Fruit fly (Drosophila melanogaster): ENCODE measurements around the gene Pitslre.

Pitslre gene

DNA sequence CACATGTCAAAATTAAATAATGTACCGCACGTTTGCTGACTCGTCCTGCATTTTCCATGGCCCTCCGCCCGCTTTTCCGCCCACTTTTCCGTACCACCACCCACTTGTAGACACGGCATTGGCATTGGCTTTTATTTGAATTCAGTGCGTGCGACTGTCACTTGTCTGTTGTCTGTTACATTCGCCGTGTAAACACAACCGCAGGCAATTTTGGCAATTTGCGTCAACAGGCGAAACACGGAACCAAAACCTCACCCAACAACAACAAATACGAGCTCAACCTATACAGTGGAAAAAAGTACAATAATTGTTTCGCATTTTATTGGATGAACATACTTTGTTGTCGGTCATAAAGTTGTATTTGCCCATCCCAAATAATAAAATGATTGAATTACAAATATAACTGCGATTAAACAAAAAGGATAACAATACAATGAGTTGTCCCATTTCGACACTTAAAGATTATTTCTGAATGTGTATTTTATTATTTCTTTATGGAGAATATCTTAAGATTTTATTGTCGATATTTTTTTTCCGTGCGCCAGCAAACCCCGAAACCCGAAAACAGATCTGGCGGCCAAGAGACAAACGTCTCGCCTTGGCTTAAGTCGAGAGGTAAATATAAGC, 23.9 kb upstream of the Pitslre start (continued):
- TF ChIP-seq CG4617 (GFP tag; optimal IDR thresholded peaks at IDR 0.05; ENCODE audit: borderline replicate concordance) (no peak), CG7357 (GFP tag; IDR thresholded peaks at IDR 0.05) (no peak), Blimp-1 (GFP tag; optimal IDR thresholded peaks at IDR 0.05) (peak; percentile 1), Trl (optimal IDR thresholded peaks at IDR 0.05) (no peak), Trl (GFP tag; optimal IDR thresholded peaks at IDR 0.05) (peak; percentile 21), Rx (GFP tag; IDR thresholded peaks at IDR 0.05) (no peak), Sox102F (GFP tag; optimal IDR thresholded peaks at IDR 0.05) (peak; percentile 38), ham (GFP tag; IDR thresholded peaks at IDR 0.05) (no peak), CG6254 (GFP tag; optimal IDR thresholded peaks at IDR 0.05) (no peak), jigr1 (GFP tag; IDR thresholded peaks at IDR 0.05) (no peak), CG14710 (tag; optimal IDR thresholded peaks at IDR 0.05) (no peak), NC2β (GFP tag; optimal IDR thresholded peaks at IDR 0.05) (no peak), Ets65A (GFP tag) (peak; percentile 89), E2f1 (GFP tag; IDR thresholded peaks at IDR 0.05) (no peak), nerfin-2 (GFP tag; IDR thresholded peaks at IDR 0.05; ENCODE audit: partially characterized antibody) (no peak), oc (tag; optimal IDR thresholded peaks at IDR 0.05) (peak; percentile 7), CG17385 (GFP tag; optimal IDR thresholded peaks at IDR 0.05) (peak; percentile 7), CG10543 (GFP tag; optimal IDR thresholded peaks at IDR 0.05) (no peak), NfI (GFP tag; optimal IDR thresholded peaks at IDR 0.05) (peak; percentile 31), br (optimal IDR thresholded peaks at IDR 0.05) (no peak), row (GFP tag; IDR thresholded peaks at IDR 0.05) (peak; percentile 58; the same call in 1 of the 3 replicates), sisA (GFP tag; IDR thresholded peaks at IDR 0.05) (no peak), psq (GFP tag; optimal IDR thresholded peaks at IDR 0.05) (no peak), CG30020 (tag; optimal IDR thresholded peaks at IDR 0.05) (no peak), Hr51 (GFP tag; optimal IDR thresholded peaks at IDR 0.05) (peak in 1 of 2 experiments; percentile 47), E2f2 (GFP tag; IDR thresholded peaks at IDR 0.05) (no peak), kah (GFP tag; optimal IDR thresholded peaks at IDR 0.05) (no peak), sc (optimal IDR thresholded peaks at IDR 0.05) (no peak), sc (GFP tag; optimal IDR thresholded peaks at IDR 0.05) (no peak), Asciz (GFP tag; optimal IDR thresholded peaks at IDR 0.05) (no peak), CG2889 (GFP tag; IDR thresholded peaks at IDR 0.05) (no peak), CG13296 (GFP tag; optimal IDR thresholded peaks at IDR 0.05) (peak; percentile 22), sqz (GFP tag; optimal IDR thresholded peaks at IDR 0.05) (no peak), CG31441 (GFP tag; IDR thresholded peaks at IDR 0.05) (no peak), Dip2 (GFP tag; IDR thresholded peaks at IDR 0.05) (no peak), YL-1 (GFP tag; optimal IDR thresholded peaks at IDR 0.05) (no peak), CG14050 (GFP tag; IDR thresholded peaks at IDR 0.05) (no peak), CG1529 (GFP tag; optimal IDR thresholded peaks at IDR 0.05) (no peak), stc (GFP tag; IDR thresholded peaks at IDR 0.05) (no peak), tll (GFP tag; optimal IDR thresholded peaks at IDR 0.05) (no peak), CG10565 (GFP tag; optimal IDR thresholded peaks at IDR 0.05) (no peak), CG3838 (GFP tag; optimal IDR thresholded peaks at IDR 0.05) (no peak), caup (GFP tag; optimal IDR thresholded peaks at IDR 0.05; ENCODE audit: severe bottlenecking) (peak; percentile 27), Hr3 (GFP tag; optimal IDR thresholded peaks at IDR 0.05) (no peak), cad (GFP tag; optimal IDR thresholded peaks at IDR 0.05) (no peak), CG8290 (GFP tag; optimal IDR thresholded peaks at IDR 0.05) (no peak), CG8290 (tag; optimal IDR thresholded peaks at IDR 0.05) (no peak), CG14441 (GFP tag; IDR thresholded peaks at IDR 0.05) (no peak), Nf-YA (GFP tag; IDR thresholded peaks at IDR 0.05) (no peak), BtbVII (GFP tag; optimal IDR thresholded peaks at IDR 0.05) (no peak), Dfd (GFP tag; optimal IDR thresholded peaks at IDR 0.05) (no peak), mirr (GFP tag; optimal IDR thresholded peaks at IDR 0.05) (peak; percentile 56)

All from whole organism, embryonic.